Fruit fly (Drosophila melanogaster): ENCODE data around the gene CG32037.

Gene CG32037

DNA sequence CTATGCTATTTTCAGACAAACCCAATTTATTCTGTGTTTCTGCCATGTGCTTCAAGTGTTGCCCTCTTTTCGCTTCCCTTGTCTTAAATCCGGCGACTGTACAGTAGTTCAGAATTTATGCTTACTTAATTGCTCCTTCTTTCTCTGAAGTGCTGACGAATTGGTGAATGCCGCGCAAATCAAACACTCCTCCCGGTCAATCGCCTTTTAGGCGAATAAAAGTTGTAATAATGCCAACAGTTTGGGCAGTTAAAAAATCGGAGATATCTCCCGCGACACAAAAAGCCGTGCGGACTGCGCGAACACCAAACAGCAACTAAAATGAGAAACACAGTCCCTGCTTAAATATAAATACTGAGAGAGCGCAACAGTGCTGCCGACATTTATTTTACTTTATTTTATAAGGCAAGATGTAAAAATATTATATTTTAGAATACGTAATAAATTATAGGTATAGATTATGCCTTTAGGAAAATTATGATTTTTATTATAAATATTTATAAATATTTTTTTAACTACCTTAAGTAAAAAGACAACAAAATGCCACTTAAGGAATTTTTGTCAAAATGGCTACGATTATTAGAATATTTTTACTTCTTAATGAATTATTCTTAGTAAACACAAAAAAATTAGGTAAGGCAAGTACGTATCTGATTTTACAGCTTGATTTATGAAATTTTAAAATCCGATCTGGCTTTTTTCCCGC is 13.1 kb upstream of the CG32037 start, which contains the start of gene path (continued):
- peak; percentile 38 for TF ChIP-seq CG4282 (GFP tag; optimal IDR thresholded peaks at IDR 0.05)
- TF ChIP-seq CG10366 (GFP tag; IDR thresholded peaks at IDR 0.05), result peak; percentile 16; the same call in 1 of the 2 replicates
- peak; percentile 39 for TF ChIP-seq CG17359 (tag; optimal IDR thresholded peaks at IDR 0.05)
- peak; percentile 57 for TF ChIP-seq nmo (GFP tag; optimal IDR thresholded peaks at IDR 0.05)
- TF ChIP-seq oc (tag; optimal IDR thresholded peaks at IDR 0.05), result peak; percentile 6
- peak; percentile 66 for TF ChIP-seq CG14710 (tag; optimal IDR thresholded peaks at IDR 0.05)
- peak; percentile 10 for TF ChIP-seq Nf-YB (GFP tag; optimal IDR thresholded peaks at IDR 0.05)
- 0 out of 4 replicates have a peak, but pooled peaks have one; percentile 12 for TF ChIP-seq Gug (GFP tag; IDR thresholded peaks at IDR 0.05)
- no peak; the same call in 2 of the 3 replicates for TF ChIP-seq Doc3 (GFP tag; IDR thresholded peaks at IDR 0.05; ENCODE audit: partially characterized antibody)
- no peak for TF ChIP-seq pan (optimal IDR thresholded peaks at IDR 0.05)
- peak in 1 of 2 experiments; percentile 10 for TF ChIP-seq pan (GFP tag; optimal IDR thresholded peaks at IDR 0.05 in 1 of 2, IDR thresholded peaks at IDR 0.05 in 1 of 2)
- no peak for TF ChIP-seq ac (GFP tag; optimal IDR thresholded peaks at IDR 0.05)
- TF ChIP-seq CG15696 (tag; optimal IDR thresholded peaks at IDR 0.05), result peak; percentile 31
- no peak for TF ChIP-seq CG8089 (GFP tag; optimal IDR thresholded peaks at IDR 0.05)
- TF ChIP-seq bbx (GFP tag; IDR thresholded peaks at IDR 0.05; ENCODE audit: partially characterized antibody), result peak; percentile 67; the same call in 1 of the 2 replicates
- peak; percentile 60; the same call in 1 of the 3 replicates for TF ChIP-seq CG34422 (GFP tag; IDR thresholded peaks at IDR 0.05)
- no peak for TF ChIP-seq HmgD (GFP tag; optimal IDR thresholded peaks at IDR 0.05)
- TF ChIP-seq Mad (GFP tag; optimal IDR thresholded peaks at IDR 0.05), result peak; percentile 46
- TF ChIP-seq CG10274 (GFP tag; optimal IDR thresholded peaks at IDR 0.05), result no peak
- no peak for TF ChIP-seq CG9932 (GFP tag; IDR thresholded peaks at IDR 0.05)
- TF ChIP-seq CG43689 (GFP tag; IDR thresholded peaks at IDR 0.05), result no peak
- peak; percentile 73; the same call in 2 of the 3 replicates for TF ChIP-seq ci (GFP tag; IDR thresholded peaks at IDR 0.05)
- TF ChIP-seq CG10654 (GFP tag; optimal IDR thresholded peaks at IDR 0.05), result peak; percentile 29
- TF ChIP-seq Hr39 (optimal IDR thresholded peaks at IDR 0.05), result no peak
- TF ChIP-seq insv (GFP tag; optimal IDR thresholded peaks at IDR 0.05), result peak in 1 of 2 experiments; percentile 10
- peak; percentile 39 for TF ChIP-seq BtbVII (GFP tag; optimal IDR thresholded peaks at IDR 0.05)
- peak; percentile 26 for TF ChIP-seq PHDP (tag; optimal IDR thresholded peaks at IDR 0.05)
- peak; percentile 8 for TF ChIP-seq unpg (GFP tag; optimal IDR thresholded peaks at IDR 0.05)
- TF ChIP-seq kah (GFP tag; optimal IDR thresholded peaks at IDR 0.05), result no peak
- TF ChIP-seq ase (GFP tag; IDR thresholded peaks at IDR 0.05), result no peak
- peak; percentile 58; the same call in 1 of the 3 replicates for TF ChIP-seq Dbx (GFP tag; IDR thresholded peaks at IDR 0.05)
- TF ChIP-seq CG3281 (GFP tag; optimal IDR thresholded peaks at IDR 0.05), result peak; percentile 55
- TF ChIP-seq Hmx (GFP tag; optimal IDR thresholded peaks at IDR 0.05), result no peak
- peak; percentile 44; the same call in 1 of the 3 replicates for TF ChIP-seq zfh1 (GFP tag; IDR thresholded peaks at IDR 0.05)
- peak; percentile 45; the same call in 1 of the 2 replicates for TF ChIP-seq CG11696 (GFP tag; IDR thresholded peaks at IDR 0.05)
- TF ChIP-seq otp (GFP tag; IDR thresholded peaks at IDR 0.05), result peak; percentile 50; the same call in 1 of the 3 replicates
- TF ChIP-seq CG9437 (GFP tag; optimal IDR thresholded peaks at IDR 0.05), result peak; percentile 11
- peak; percentile 51 for TF ChIP-seq CG13894 (tag; optimal IDR thresholded peaks at IDR 0.05)
- peak; percentile 51 for TF ChIP-seq grau (tag; optimal IDR thresholded peaks at IDR 0.05)
- no peak for TF ChIP-seq TFAM (GFP tag; optimal IDR thresholded peaks at IDR 0.05)
- no peak for TF ChIP-seq CG15073 (GFP tag; optimal IDR thresholded peaks at IDR 0.05)
- TF ChIP-seq pho (GFP tag; optimal IDR thresholded peaks at IDR 0.05), result no peak
- TF ChIP-seq Deaf1 (tag; optimal IDR thresholded peaks at IDR 0.05), result peak; percentile 47
- peak; percentile 41 for TF ChIP-seq Six4 (GFP tag; optimal IDR thresholded peaks at IDR 0.05)
- TF ChIP-seq Asciz (GFP tag; optimal IDR thresholded peaks at IDR 0.05), result peak; percentile 46
- TF ChIP-seq nerfin-1 (tag; optimal IDR thresholded peaks at IDR 0.05), result peak; percentile 33
- TF ChIP-seq CG7839 (tag; optimal IDR thresholded peaks at IDR 0.05), result peak; percentile 56
- TF ChIP-seq CG17912 (GFP tag; optimal IDR thresholded peaks at IDR 0.05), result peak; percentile 49
- peak; percentile 9 for TF ChIP-seq sug (tag; optimal IDR thresholded peaks at IDR 0.05)

Measured in whole organism, embryonic.